Worm (Caenorhabditis elegans): ENCODE measurements around the gene W10G11.1.
A peak's percentile ranks its signal among the peaks of the same experiment; 100 is the strongest.

Gene W10G11.1

DNA sequence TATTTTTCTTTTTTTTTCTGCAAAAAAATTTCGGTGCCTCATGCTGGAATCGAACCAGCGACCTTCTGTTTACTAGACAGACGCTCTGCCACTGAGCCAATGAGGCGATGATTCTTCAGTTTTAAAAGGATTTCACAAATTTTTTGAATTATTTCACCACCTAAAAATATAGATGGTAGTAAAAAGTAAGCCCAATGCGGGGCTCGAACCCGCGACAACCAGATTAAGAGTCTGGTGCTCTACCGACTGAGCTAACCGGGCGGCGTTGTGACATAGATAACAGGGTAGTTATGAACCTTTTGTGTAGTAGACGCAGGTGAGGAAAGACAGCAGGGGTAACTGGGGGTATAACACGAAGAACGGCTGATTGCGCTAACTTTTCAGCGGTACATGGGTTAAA lies 7.1 kb upstream of the W10G11.1 start (continued):
- TF ChIP-seq ztf-16 (tag; optimal IDR thresholded peaks at IDR 0.05) (peak; percentile 25), tbx-2 (tag; optimal IDR thresholded peaks at IDR 0.05) (peak; percentile 4), ceh-6 (GFP tag; optimal IDR thresholded peaks at IDR 0.05) (peak; percentile 70), nhr-232 (tag; optimal IDR thresholded peaks at IDR 0.05) (peak; percentile 30), hlh-15 (tag; optimal IDR thresholded peaks at IDR 0.05) (peak; percentile 43), lin-11 (tag; optimal IDR thresholded peaks at IDR 0.05) (peak; percentile 38), sdc-2 (tag; optimal IDR thresholded peaks at IDR 0.05) (peak; percentile 20), C08G9.2 (tag; optimal IDR thresholded peaks at IDR 0.05) (peak; percentile 42), fkh-6 (tag; optimal IDR thresholded peaks at IDR 0.05) (peak; percentile 55), Y22D7AL.16 (tag; optimal IDR thresholded peaks at IDR 0.05) (peak; percentile 41)

DNA sequence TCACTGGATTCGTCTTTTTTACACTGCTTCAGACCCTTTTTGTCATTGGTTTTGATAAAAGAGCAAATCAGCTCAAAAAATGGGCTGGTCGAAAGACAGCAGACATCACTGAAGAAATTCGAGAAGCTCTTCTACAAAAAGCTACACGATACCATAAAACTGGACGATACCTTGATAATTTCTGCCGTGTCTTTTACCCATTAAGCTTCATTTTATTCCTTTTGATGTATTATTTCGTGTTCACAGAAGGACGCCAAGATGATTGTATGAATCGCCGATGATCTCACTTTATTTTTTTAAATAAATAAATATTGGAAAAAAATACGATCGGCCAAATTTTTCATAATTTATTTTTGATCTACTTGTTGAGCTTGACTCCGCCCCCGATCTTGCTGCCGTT lies 6.6 kb upstream of the W10G11.1 start:
- no peak for TF ChIP-seq ttx-3 (tag; optimal IDR thresholded peaks at IDR 0.05)
- no peak for TF ChIP-seq eyg-1 (tag; optimal IDR thresholded peaks at IDR 0.05)
- TF ChIP-seq odd-2 (tag; optimal IDR thresholded peaks at IDR 0.05): no peak
- no peak for TF ChIP-seq ceh-19 (GFP tag; optimal IDR thresholded peaks at IDR 0.05)
- TF ChIP-seq npax-4 (tag; optimal IDR thresholded peaks at IDR 0.05): no peak
- no peak for TF ChIP-seq dmd-4 (tag; optimal IDR thresholded peaks at IDR 0.05; ENCODE audit: borderline replicate concordance)
- TF ChIP-seq ceh-30 (tag; optimal IDR thresholded peaks at IDR 0.05): no peak

DNA sequence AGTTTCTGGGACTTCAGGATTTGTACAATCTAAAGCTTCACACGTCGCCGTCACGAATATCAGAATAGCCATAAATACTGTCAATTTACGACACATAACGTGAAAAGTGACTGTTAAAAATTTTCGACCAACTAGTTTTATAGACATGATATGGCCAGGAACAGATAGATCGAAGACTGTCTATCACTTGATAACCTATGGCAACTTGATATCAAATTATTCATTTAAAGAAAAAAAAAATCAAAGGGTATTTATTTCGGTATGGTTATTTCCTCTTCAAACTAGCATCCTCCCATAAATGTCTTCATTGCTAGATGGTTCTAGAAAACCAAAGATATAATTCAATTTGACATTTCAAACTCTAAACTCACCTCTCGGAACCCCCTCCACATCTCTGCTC lies 1.9 kb upstream of the W10G11.1 start, which contains the start of gene W10G11.3:
Gene W10G11.3 (minus strand): TSS at position 101 of the 400 bp plus-strand sequence.
- TF ChIP-seq ceh-9 (tag; optimal IDR thresholded peaks at IDR 0.05) (no peak), hlh-13 (GFP tag; optimal IDR thresholded peaks at IDR 0.05) (no peak), madf-2 (tag; optimal IDR thresholded peaks at IDR 0.05) (no peak), fkh-10 (GFP tag; optimal IDR thresholded peaks at IDR 0.05) (no peak), T23F11.4 (GFP tag; optimal IDR thresholded peaks at IDR 0.05) (no peak), C38D4.7 (GFP tag; optimal IDR thresholded peaks at IDR 0.05) (no peak), ceh-6 (GFP tag; optimal IDR thresholded peaks at IDR 0.05) (no peak), mec-3 (tag; optimal IDR thresholded peaks at IDR 0.05; ENCODE audit: borderline replicate concordance) (no peak), lin-11 (tag; optimal IDR thresholded peaks at IDR 0.05) (no peak), ceh-24 (tag; optimal IDR thresholded peaks at IDR 0.05) (no peak), pros-1 (tag; optimal IDR thresholded peaks at IDR 0.05) (no peak), hlh-8 (tag; optimal IDR thresholded peaks at IDR 0.05) (no peak), npax-4 (tag; optimal IDR thresholded peaks at IDR 0.05) (no peak), ahr-1 (tag; optimal IDR thresholded peaks at IDR 0.05) (no peak), ceh-30 (tag; optimal IDR thresholded peaks at IDR 0.05) (no peak), F13H6.1 (tag; optimal IDR thresholded peaks at IDR 0.05) (no peak), pat-9 (tag; optimal IDR thresholded peaks at IDR 0.05) (no peak)

DNA sequence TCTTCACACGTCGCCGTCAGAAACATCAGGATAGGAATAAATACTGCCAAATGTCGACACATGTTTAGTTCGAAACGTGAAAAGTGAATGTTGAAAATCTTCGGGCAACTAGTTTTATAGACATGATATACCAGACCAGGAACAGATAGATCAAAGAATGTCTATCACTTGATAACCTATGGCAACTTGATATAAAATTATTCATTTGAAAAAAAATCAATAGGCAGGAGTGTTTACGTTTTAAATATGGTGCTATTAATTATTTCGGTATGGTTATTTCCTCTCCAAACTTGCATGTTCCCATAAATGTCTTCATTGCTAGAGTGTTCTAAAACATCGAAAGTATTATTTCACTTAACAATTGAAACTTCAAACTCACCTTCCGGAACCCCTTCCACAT lies 1.1 kb upstream of the W10G11.1 start, which contains the start of gene W10G11.2:
Gene W10G11.2 (minus strand): TSS at position 101 of the 400 bp plus-strand sequence.
- TF ChIP-seq T23F11.4 (GFP tag; optimal IDR thresholded peaks at IDR 0.05): no peak
- no peak for TF ChIP-seq zip-5 (tag; optimal IDR thresholded peaks at IDR 0.05)
- no peak for TF ChIP-seq hlh-6 (tag; optimal IDR thresholded peaks at IDR 0.05)
- TF ChIP-seq ttx-3 (tag; optimal IDR thresholded peaks at IDR 0.05): no peak
- no peak for TF ChIP-seq C38D4.7 (GFP tag; optimal IDR thresholded peaks at IDR 0.05)
- TF ChIP-seq fkh-6 (tag; optimal IDR thresholded peaks at IDR 0.05): no peak
- no peak for TF ChIP-seq che-1 (tag; optimal IDR thresholded peaks at IDR 0.05)
- no peak for TF ChIP-seq lim-6 (tag; optimal IDR thresholded peaks at IDR 0.05)
- no peak for TF ChIP-seq sox-4 (tag; optimal IDR thresholded peaks at IDR 0.05)
- no peak for TF ChIP-seq elt-4 (tag; optimal IDR thresholded peaks at IDR 0.05)
- TF ChIP-seq elt-2 (tag; optimal IDR thresholded peaks at IDR 0.05): no peak
- TF ChIP-seq dve-1 (tag; optimal IDR thresholded peaks at IDR 0.05): no peak
- TF ChIP-seq mec-3 (tag; optimal IDR thresholded peaks at IDR 0.05; ENCODE audit: borderline replicate concordance): no peak
- TF ChIP-seq odd-2 (tag; optimal IDR thresholded peaks at IDR 0.05): no peak
- TF ChIP-seq unc-42 (tag; optimal IDR thresholded peaks at IDR 0.05): no peak
- no peak for TF ChIP-seq ceh-48 (tag; optimal IDR thresholded peaks at IDR 0.05)
- no peak for TF ChIP-seq unc-86 (tag; optimal IDR thresholded peaks at IDR 0.05)
